Fruit fly (Drosophila melanogaster) whole organism, embryonic: ENCODE results near the gene Acph-1.

Experiments
- CG10366 ChIP-seq: fragments of 200-800 bp; sonication (Bioruptor generic); IDR thresholded peaks from 2 replicates; pipeline ENCODE4 v1.3.6; 2022; ENCODE audit warnings: missing biosample characterization, missing genetic modification characterization
- CG10543 ChIP-seq: fragments of 200-800 bp; sonication (Bioruptor generic); optimal IDR thresholded peaks from 3 replicates; lab custom pipeline; 2017; ENCODE audit warnings: missing biosample characterization, mild to moderate bottlenecking, missing genetic modification characterization, moderate library complexity
- CG11093 ChIP-seq: fragments of 200-800 bp; sonication (Bioruptor generic); IDR thresholded peaks from 3 replicates; pipeline ENCODE4 v1.3.6; 2022; ENCODE audit warnings: missing biosample characterization, missing genetic modification characterization
- CG11695 ChIP-seq: fragments of 200-800 bp; sonication (Bioruptor generic); IDR thresholded peaks from 3 replicates; pipeline ENCODE4 v1.3.6; 2022; ENCODE audit warnings: missing biosample characterization, missing genetic modification characterization
- CG13624 ChIP-seq: fragments of 200-800 bp; sonication (Bioruptor generic); optimal IDR thresholded peaks from 2 replicates; lab custom pipeline; 2016; ENCODE audit warnings: missing biosample characterization, missing genetic modification characterization
- CG18599 ChIP-seq: fragments of 200-800 bp; sonication (Bioruptor generic); optimal IDR thresholded peaks from 3 replicates; lab custom pipeline; 2017; ENCODE audit warnings: missing biosample characterization, missing genetic modification characterization, mild to moderate bottlenecking, moderate library complexity, missing genetic modification reagents
- CG2120 ChIP-seq: fragments of 200-800 bp; sonication (Bioruptor generic); optimal IDR thresholded peaks from 3 replicates; lab custom pipeline; 2016; ENCODE audit warnings: missing biosample characterization, missing genetic modification characterization
- CG2678 ChIP-seq: fragments of 200-800 bp; sonication (Bioruptor generic); optimal IDR thresholded peaks from 3 replicates; lab custom pipeline; 2019; ENCODE audit warnings: missing biosample characterization, mild to moderate bottlenecking, missing genetic modification characterization, moderate library complexity
- CG31224 ChIP-seq: fragments of 200-800 bp; sonication (Bioruptor generic); IDR thresholded peaks from 2 replicates; pipeline ENCODE4 v1.3.6; 2022; ENCODE audit warnings: missing biosample characterization, missing genetic modification characterization
- CG3281 ChIP-seq: fragments of 200-800 bp; sonication (Bioruptor generic); optimal IDR thresholded peaks from 3 replicates; lab custom pipeline; 2017; ENCODE audit warnings: missing biosample characterization, mild to moderate bottlenecking, missing genetic modification characterization
- CG3726 ChIP-seq: fragments of 200-800 bp; sonication (Bioruptor generic); IDR thresholded peaks from 3 replicates; pipeline ENCODE4, ENCODE4 v1.3.6; 2022; ENCODE audit warnings: missing biosample characterization, missing genetic modification characterization
- CG7839 ChIP-seq: fragments of 200-800 bp; sonication (Bioruptor generic); optimal IDR thresholded peaks from 3 replicates; lab custom pipeline; 2018; ENCODE audit warnings: missing biosample characterization, mild to moderate bottlenecking, missing genetic modification characterization, moderate library complexity
- CG7987 ChIP-seq: fragments of 200-800 bp; sonication (Bioruptor generic); optimal IDR thresholded peaks from 2 replicates; lab custom pipeline; 2018; ENCODE audit warnings: missing biosample characterization, mild to moderate bottlenecking, missing genetic modification characterization, moderate library complexity
- CG8089 ChIP-seq: fragments of 200-800 bp; sonication (Bioruptor generic); optimal IDR thresholded peaks from 3 replicates; lab custom pipeline; 2016; ENCODE audit warnings: missing biosample characterization, missing genetic modification characterization
- CG8944 ChIP-seq: fragments of 200-800 bp; sonication (Bioruptor generic); optimal IDR thresholded peaks from 3 replicates; lab custom pipeline; 2016; ENCODE audit warnings: missing biosample characterization, missing genetic modification characterization
- CG9215 ChIP-seq: fragments of 200-800 bp; sonication (Bioruptor generic); IDR thresholded peaks from 2 replicates; pipeline ENCODE4 v1.3.6; 2022; ENCODE audit warnings: missing biosample characterization, missing genetic modification characterization
- D19B ChIP-seq: fragments of 200-800 bp; sonication (Bioruptor generic); optimal IDR thresholded peaks from 2 replicates; lab custom pipeline; 2017; ENCODE audit warnings: missing biosample characterization, mild to moderate bottlenecking, missing genetic modification characterization
- Dll ChIP-seq: fragments of 200-800 bp; sonication (Bioruptor generic); IDR thresholded peaks from 4 replicates; pipeline ENCODE4 v1.3.6; 2022; ENCODE audit warnings: missing biosample characterization, missing genetic modification characterization; ENCODE audit not compliant: partially characterized antibody
- Drgx ChIP-seq: fragments of 200-800 bp; sonication (Bioruptor generic); IDR thresholded peaks from 2 replicates; pipeline ENCODE4 v1.3.6; 2022; ENCODE audit warnings: missing biosample characterization, missing genetic modification characterization
- Fer3 ChIP-seq: fragments of 200-800 bp; sonication (Bioruptor generic); optimal IDR thresholded peaks from 2 replicates; lab custom pipeline; 2018; ENCODE audit warnings: missing biosample characterization, mild to moderate bottlenecking, missing genetic modification characterization, moderate library complexity
- GATAe ChIP-seq: fragments of 200-800 bp; sonication (Bioruptor generic); conservative IDR thresholded peaks from 2 replicates; pipeline ENCODE4 v1.3.6; 2022; ENCODE audit warnings: missing biosample characterization, missing genetic modification characterization
- Hmr ChIP-seq: fragments of 200-800 bp; sonication (Bioruptor generic); optimal IDR thresholded peaks from 3 replicates; lab custom pipeline; 2017; ENCODE audit warnings: mild to moderate bottlenecking, missing biosample characterization, missing genetic modification reagents, missing genetic modification characterization
- Hsf ChIP-seq: fragments of 200-800 bp; sonication (Bioruptor generic); optimal IDR thresholded peaks from 3 replicates; lab custom pipeline; 2016; ENCODE audit warnings: missing biosample characterization, missing genetic modification characterization
- Med ChIP-seq: fragments of 200-800 bp; sonication (Bioruptor generic); peaks from one replicate; lab custom pipeline; 2016; ENCODE audit warnings: missing biosample characterization, missing genetic modification characterization, mild to moderate bottlenecking, inconsistent platforms, moderate library complexity
- Meics ChIP-seq: fragments of 200-800 bp; sonication (Bioruptor generic); optimal IDR thresholded peaks from 2 replicates; lab custom pipeline; 2017; ENCODE audit warnings: missing biosample characterization, mild to moderate bottlenecking, missing genetic modification characterization
- NFAT ChIP-seq: fragments of 200-800 bp; sonication (Bioruptor generic); IDR thresholded peaks from 2 replicates; pipeline ENCODE4 v1.3.6; 2022; ENCODE audit warnings: missing biosample characterization, missing genetic modification characterization
- Pdp1 ChIP-seq, 2 experiments: fragments of 200-800 bp; sonication (Bioruptor generic); optimal IDR thresholded peaks; 3 replicates each; lab custom pipeline; 2016; ENCODE audit warnings: missing biosample characterization in 2 of 2, missing genetic modification characterization in 2 of 2, mild to moderate bottlenecking in 1 of 2, moderate library complexity in 1 of 2
- Sox102F ChIP-seq: fragments of 200-800 bp; sonication (Bioruptor generic); optimal IDR thresholded peaks from 2 replicates; lab custom pipeline; 2018; ENCODE audit warnings: missing biosample characterization, mild to moderate bottlenecking, missing genetic modification characterization, moderate library complexity
- Vsx1 ChIP-seq: fragments of 200-800 bp; sonication (Bioruptor generic); optimal IDR thresholded peaks from 2 replicates; lab custom pipeline; 2017; ENCODE audit warnings: missing biosample characterization, mild to moderate bottlenecking, missing genetic modification characterization, missing genetic modification reagents
- Xbp1 ChIP-seq: fragments of 200-800 bp; sonication (Bioruptor generic); optimal IDR thresholded peaks from 3 replicates; lab custom pipeline; 2016; ENCODE audit warnings: missing biosample characterization, mild to moderate bottlenecking, missing genetic modification characterization
- bigmax ChIP-seq: fragments of 200-800 bp; sonication (Bioruptor generic); optimal IDR thresholded peaks from 2 replicates; lab custom pipeline; 2018; ENCODE audit warnings: missing biosample characterization, mild to moderate bottlenecking, missing genetic modification characterization
- cwo ChIP-seq: fragments of 200-800 bp; sonication (Bioruptor generic); optimal IDR thresholded peaks from 3 replicates; lab custom pipeline; 2017; ENCODE audit warnings: missing biosample characterization, missing genetic modification characterization, mild to moderate bottlenecking, moderate library complexity, missing genetic modification reagents
- dmrt11E ChIP-seq: fragments of 200-800 bp; sonication (Bioruptor generic); optimal IDR thresholded peaks from 3 replicates; lab custom pipeline; 2018; ENCODE audit warnings: missing biosample characterization, mild to moderate bottlenecking, missing genetic modification characterization, moderate library complexity
- ems ChIP-seq: fragments of 200-800 bp; sonication (Bioruptor generic); optimal IDR thresholded peaks from 3 replicates; lab custom pipeline; 2016; ENCODE audit warnings: missing biosample characterization, missing genetic modification characterization
- exex ChIP-seq: fragments of 200-800 bp; sonication (Bioruptor generic); optimal IDR thresholded peaks from 4 replicates; lab custom pipeline; 2018; ENCODE audit warnings: missing biosample characterization, mild to moderate bottlenecking, missing genetic modification characterization, moderate library complexity
- hkb ChIP-seq, 2 experiments: fragments of 200-800 bp in 1 of 2; fragments of >200 bp in 1 of 2; sonication (Bioruptor generic) in 1 of 2; IDR thresholded peaks in 1 of 2; optimal IDR thresholded peaks in 1 of 2; 2 replicates each; pipeline versions ENCODE4 v1.3.6 to Lab custom; 2017 to 2022; ENCODE audit warnings: missing biosample characterization in 1 of 2, missing genetic modification characterization in 1 of 2
- lab ChIP-seq: fragments of 200-800 bp; sonication (Bioruptor generic); optimal IDR thresholded peaks from 3 replicates; lab custom pipeline; 2017; ENCODE audit warnings: missing biosample characterization, missing genetic modification characterization, mild to moderate bottlenecking, moderate library complexity, missing genetic modification reagents
- lmd ChIP-seq: fragments of 200-800 bp; sonication (Bioruptor generic); IDR thresholded peaks from 2 replicates; pipeline ENCODE4 v1.3.6; 2022; ENCODE audit warnings: missing biosample characterization, missing genetic modification characterization
- mam ChIP-seq: fragments of 200-800 bp; sonication (Bioruptor generic); optimal IDR thresholded peaks from 3 replicates; lab custom pipeline; 2016; ENCODE audit warnings: missing biosample characterization, missing genetic modification characterization
- otp ChIP-seq: fragments of 200-800 bp; sonication (Bioruptor generic); IDR thresholded peaks from 3 replicates; pipeline ENCODE4, ENCODE4 v1.3.6; 2022; ENCODE audit warnings: missing biosample characterization, missing genetic modification characterization
- prd ChIP-seq, 3 experiments: fragments of >200 bp in 2 of 3; fragments of 200-800 bp in 1 of 3; sonication (Bioruptor generic) in 1 of 3; optimal IDR thresholded peaks in 2 of 3; IDR thresholded peaks in 1 of 3; 2 replicates in 2 of 3; 3 replicates in 1 of 3; pipeline versions ENCODE4 v1.3.6 to Lab custom; 2017 to 2022; ENCODE audit warnings: missing biosample characterization in 1 of 3, missing genetic modification characterization in 1 of 3
- pum ChIP-seq: fragments of 200-800 bp; sonication (Bioruptor generic); optimal IDR thresholded peaks from 2 replicates; lab custom pipeline; 2016; ENCODE audit warnings: missing biosample characterization, missing genetic modification characterization
- rib ChIP-seq: fragments of 200-800 bp; sonication (Bioruptor generic); IDR thresholded peaks from 2 replicates; pipeline ENCODE4 v1.3.6; 2022; ENCODE audit warnings: missing biosample characterization, missing genetic modification characterization
- slbo ChIP-seq: fragments of 200-800 bp; sonication (Bioruptor generic); IDR thresholded peaks from 2 replicates; pipeline ENCODE4 v1.3.6; 2022; ENCODE audit warnings: missing biosample characterization, missing genetic modification characterization
- stc ChIP-seq: fragments of 200-800 bp; sonication (Bioruptor generic); IDR thresholded peaks from 2 replicates; pipeline ENCODE4 v1.3.6; 2022; ENCODE audit warnings: missing biosample characterization, missing genetic modification characterization
- unpg ChIP-seq: fragments of 200-800 bp; sonication (Bioruptor generic); optimal IDR thresholded peaks from 3 replicates; lab custom pipeline; 2018; ENCODE audit warnings: missing biosample characterization, mild to moderate bottlenecking, missing genetic modification characterization, moderate library complexity

Acph-1 gene

dm6 chr3R:30012602-30013489 is 19.6 kb upstream of the Acph-1 start (continued):
- TF ChIP-seq CG3281: peak; percentile 37
- TF ChIP-seq GATAe (GFP tag; lab: Robert Waterston, UW): peak; percentile 38; the same call in 1 of the 2 replicates
- TF ChIP-seq CG8089 (GFP tag; lab: Kevin White, UChicago): no peak
- peak; percentile 56 for TF ChIP-seq lab (GFP tag; lab: Kevin White, UChicago)
- peak; percentile 67 for TF ChIP-seq CG18599
- TF ChIP-seq CG8944 (GFP tag; lab: Kevin White, UChicago): no peak
- no peak for TF ChIP-seq pum
- peak; percentile 95 for TF ChIP-seq cwo (GFP tag; lab: Kevin White, UChicago)
- TF ChIP-seq Drgx (GFP tag; lab: Robert Waterston, UW): peak; percentile 59
- peak; percentile 20 for TF ChIP-seq Vsx1 (GFP tag; lab: Kevin White, UChicago)
- TF ChIP-seq CG11093: no peak
- peak; percentile 49 for TF ChIP-seq CG2678 (tag; lab: Kevin White, UChicago)
- peak; percentile 6 for TF ChIP-seq CG7839 (tag; lab: Kevin White, UChicago)
- no peak for TF ChIP-seq hkb (optimal IDR thresholded peaks at IDR 0.05; lab: Kevin White, UChicago)
- peak; percentile 47 for TF ChIP-seq hkb (GFP tag; IDR thresholded peaks at IDR 0.05; lab: Robert Waterston, UW)
- TF ChIP-seq Dll (GFP tag; lab: Robert Waterston, UW): no peak
- peak; percentile 11 for TF ChIP-seq Hmr (GFP tag; lab: Kevin White, UChicago)
- TF ChIP-seq bigmax (GFP tag; lab: Kevin White, UChicago): no peak
- 0 out of 2 replicates have a peak, but pooled peaks have one; percentile 25 for TF ChIP-seq stc (GFP tag; lab: Robert Waterston, UW)
- TF ChIP-seq D19B (GFP tag; lab: Kevin White, UChicago): peak; percentile 9
- TF ChIP-seq prd (optimal IDR thresholded peaks at IDR 0.05; lab: Kevin White, UChicago): no peak
- TF ChIP-seq prd (GFP tag; IDR thresholded peaks at IDR 0.05; lab: Robert Waterston, UW): peak; percentile 35; the same call in 1 of the 3 replicates
- no peak for TF ChIP-seq dmrt11E (tag; lab: Kevin White, UChicago)
- peak; percentile 91 for TF ChIP-seq Med (GFP tag; lab: Kevin White, UChicago)
- peak; percentile 27; the same call in 1 of the 2 replicates for TF ChIP-seq CG9215 (GFP tag; lab: Robert Waterston, UW)
- peak; percentile 7 for TF ChIP-seq ems (GFP tag; lab: Kevin White, UChicago)
- peak; percentile 46 for TF ChIP-seq Meics
- peak; percentile 60 for TF ChIP-seq mam (GFP tag; lab: Kevin White, UChicago)
- no peak for TF ChIP-seq Hsf (GFP tag; lab: Kevin White, UChicago)
- peak; percentile 42; the same call in 1 of the 3 replicates for TF ChIP-seq otp
- TF ChIP-seq Xbp1 (GFP tag; lab: Kevin White, UChicago): peak; percentile 18
- TF ChIP-seq Pdp1 (GFP tag; optimal IDR thresholded peaks at IDR 0.05; lab: Kevin White, UChicago): peak in 1 of 2 experiments; percentile 88
- peak; percentile 35 for TF ChIP-seq Fer3 (tag; lab: Kevin White, UChicago)
- TF ChIP-seq CG31224: peak; percentile 43
- TF ChIP-seq NFAT (GFP tag; lab: Robert Waterston, UW): peak; percentile 49; the same call in 1 of the 2 replicates
- no peak for TF ChIP-seq CG7987
- TF ChIP-seq slbo: peak; percentile 48; the same call in 1 of the 2 replicates
- no peak for TF ChIP-seq Sox102F
- peak; percentile 78 for TF ChIP-seq CG13624 (GFP tag; lab: Kevin White, UChicago)
- peak; percentile 68; the same call in 1 of the 2 replicates for TF ChIP-seq rib
- no peak for TF ChIP-seq CG10366 (GFP tag; lab: Robert Waterston, UW)
- 0 out of 3 replicates have a peak, but pooled peaks have one; percentile 35 for TF ChIP-seq CG11695 (GFP tag; lab: Robert Waterston, UW)
- TF ChIP-seq exex (tag; lab: Kevin White, UChicago): peak; percentile 64
- peak; percentile 42 for TF ChIP-seq CG2120 (GFP tag; lab: Kevin White, UChicago)
- no peak for TF ChIP-seq unpg
- TF ChIP-seq CG10543 (GFP tag; lab: Kevin White, UChicago): peak; percentile 18
- TF ChIP-seq lmd (GFP tag; lab: Robert Waterston, UW): peak; percentile 42; the same call in 1 of the 2 replicates
- TF ChIP-seq CG3726 (GFP tag; lab: Robert Waterston, UW): no peak
